Worm (Caenorhabditis elegans) whole organism, L4/young adult: Measurements from ENCODE around the gene W06A7.2.

Source experiments
- W03F9.2 ChIP-seq: fragments of 150-350 bp; optimal IDR thresholded peaks from 2 replicates; lab custom pipeline; 2014; ENCODE audit warnings: missing biosample characterization, missing genetic modification characterization
- dao-5 ChIP-seq: sonication (generic microtip); optimal IDR thresholded peaks from 2 replicates; lab custom pipeline; 2016; ENCODE audit warnings: missing genotype, missing genetic modification characterization, moderate library complexity, missing compliant biosample characterization
- him-1 ChIP-seq: sonication (generic microtip); optimal IDR thresholded peaks from 2 replicates; lab custom pipeline; 2016; ENCODE audit warnings: missing genotype, missing genetic modification reagents, missing genetic modification characterization, missing compliant biosample characterization

ce11 chrV:14784160-14784774, 37.4 kb upstream of the W06A7.2 start, which contains the start of gene Y50E8A.12:
- TF ChIP-seq him-1 (tag; lab: Kevin White, UChicago) (no peak), dao-5 (tag; lab: Kevin White, UChicago) (no peak), W03F9.2 (tag; lab: Kevin White, UChicago) (no peak)
